Worm (Caenorhabditis elegans) whole organism, L1 larva: ENCODE measurements around the gene K08D12.3.

Source experiments
- C04F5.9 ChIP-seq: sonication (generic microtip); optimal IDR thresholded peaks from 2 replicates; lab custom pipeline; 2016; ENCODE audit warnings: missing genetic modification characterization, missing compliant biosample characterization
- C16A3.4 ChIP-seq: fragments of 150-350 bp; optimal IDR thresholded peaks from 2 replicates; lab custom pipeline; 2014; ENCODE audit warnings: missing biosample characterization, missing genetic modification characterization
- F16B12.6 ChIP-seq: fragments of 150-350 bp; optimal IDR thresholded peaks from 2 replicates; lab custom pipeline; 2014; ENCODE audit warnings: missing biosample characterization, missing genetic modification characterization
- alr-1 ChIP-seq: fragments of 200-800 bp; sonication (Bioruptor generic); optimal IDR thresholded peaks from 2 replicates; lab custom pipeline; 2018; ENCODE audit warnings: borderline replicate concordance, mild to moderate bottlenecking, missing genetic modification characterization, missing compliant biosample characterization
- aly-2 ChIP-seq: fragments of 150-350 bp; optimal IDR thresholded peaks from 2 replicates; lab custom pipeline; 2014; ENCODE audit warnings: missing biosample characterization, missing genetic modification characterization
- blmp-1 ChIP-seq: fragments of 150-350 bp; optimal IDR thresholded peaks from 2 replicates; lab custom pipeline; 2014; ENCODE audit warnings: missing biosample characterization, missing genetic modification characterization
- ceh-63 ChIP-seq: fragments of 200-800 bp; sonication (Bioruptor generic); optimal IDR thresholded peaks from 2 replicates; lab custom pipeline; 2018; ENCODE audit warnings: mild to moderate bottlenecking, missing genetic modification characterization, missing compliant biosample characterization
- ceh-82 ChIP-seq, 3 experiments: fragments of 150-350 bp in 1 of 3; sonication (generic microtip) in 2 of 3; optimal IDR thresholded peaks; 2 replicates each; lab custom pipeline; 2014 to 2017; ENCODE audit warnings: missing biosample characterization in 3 of 3, missing genetic modification characterization in 3 of 3
- ceh-88 ChIP-seq: fragments of 200-800 bp; sonication (Bioruptor generic); IDR thresholded peaks from 2 replicates; pipeline ENCODE4 v1.3.6; 2022; ENCODE audit warnings: missing genetic modification characterization, missing compliant biosample characterization
- ceh-90 ChIP-seq: sonication (generic microtip); optimal IDR thresholded peaks from 2 replicates; lab custom pipeline; 2016; ENCODE audit warnings: missing genetic modification characterization, missing compliant biosample characterization
- dpl-1 ChIP-seq, 3 experiments: fragments of 150-350 bp in 2 of 3; sonication (generic microtip) in 1 of 3; optimal IDR thresholded peaks; 2 replicates each; lab custom pipeline; 2014 to 2017; ENCODE audit warnings: missing biosample characterization in 3 of 3, missing genetic modification characterization in 3 of 3, missing genetic modification reagents in 3 of 3
- efl-1 ChIP-seq, 4 experiments: fragments of 150-350 bp; optimal IDR thresholded peaks in 3 of 4; peaks in 1 of 4; 1 replicate in 1 of 4; 2 replicates in 3 of 4; lab custom pipeline; 2014; ENCODE audit warnings: missing biosample characterization in 2 of 4, missing genetic modification characterization in 2 of 4, missing genetic modification reagents in 2 of 4
- egl-27 ChIP-seq, 2 experiments: fragments of 150-350 bp in 1 of 2; sonication (generic microtip); optimal IDR thresholded peaks; 3 replicates each; lab custom pipeline; 2017 to 2018; ENCODE audit warnings: missing biosample characterization in 2 of 2, missing genetic modification characterization in 2 of 2, missing genetic modification reagents in 2 of 2
- elt-3 ChIP-seq, 6 experiments: fragments of 150-350 bp in 1 of 6; sonication (generic microtip); optimal IDR thresholded peaks; 2 replicates each; lab custom pipeline; 2017 to 2018; ENCODE audit warnings: missing biosample characterization in 6 of 6, missing genetic modification characterization in 6 of 6, inconsistent platforms in 1 of 6
- ets-5 ChIP-seq: fragments of 200-800 bp; sonication (Bioruptor generic); IDR thresholded peaks from 2 replicates; pipeline ENCODE4 v1.3.6; 2022; ENCODE audit warnings: missing genetic modification characterization, missing compliant biosample characterization
- fkh-10 ChIP-seq: sonication (generic microtip); optimal IDR thresholded peaks from 2 replicates; lab custom pipeline; 2017; ENCODE audit warnings: missing biosample characterization, missing genetic modification reagents, missing genetic modification characterization
- fos-1 ChIP-seq: fragments of 150-350 bp; optimal IDR thresholded peaks from 2 replicates; lab custom pipeline; 2014; ENCODE audit warnings: missing biosample characterization, missing genetic modification characterization
- grh-1 ChIP-seq: fragments of 200-800 bp; sonication (Bioruptor generic); IDR thresholded peaks from 2 replicates; pipeline ENCODE4 v1.3.6; 2022; ENCODE audit warnings: missing genetic modification reagents, missing genetic modification characterization, missing compliant biosample characterization
- hlh-4 ChIP-seq: sonication (generic microtip); optimal IDR thresholded peaks from 2 replicates; lab custom pipeline; 2016; ENCODE audit warnings: mild to moderate bottlenecking, missing genetic modification characterization, missing compliant biosample characterization
- hpl-2 ChIP-seq: fragments of 150-350 bp; optimal IDR thresholded peaks from 2 replicates; lab custom pipeline; 2014; ENCODE audit warnings: missing biosample characterization, missing genetic modification reagents, missing genetic modification characterization
- irx-1 ChIP-seq: sonication (generic microtip); optimal IDR thresholded peaks from 2 replicates; lab custom pipeline; 2016; ENCODE audit warnings: missing genetic modification characterization, missing compliant biosample characterization
- lin-13 ChIP-seq: fragments of 150-350 bp; optimal IDR thresholded peaks from 2 replicates; lab custom pipeline; 2014; ENCODE audit warnings: missing biosample characterization, missing genetic modification reagents, missing genetic modification characterization
- lin-35 ChIP-seq, 2 experiments: fragments of 150-350 bp; optimal IDR thresholded peaks; 2 replicates each; lab custom pipeline; 2014; ENCODE audit warnings: missing biosample characterization in 2 of 2, missing genetic modification characterization in 2 of 2, missing genetic modification reagents in 2 of 2
- lsy-2 ChIP-seq, 2 experiments: fragments of 150-350 bp; optimal IDR thresholded peaks; 2 replicates each; lab custom pipeline; 2014; ENCODE audit warnings: missing biosample characterization in 2 of 2, missing genetic modification characterization in 2 of 2
- mdl-1 ChIP-seq, 2 experiments: fragments of 150-350 bp; optimal IDR thresholded peaks; 2 replicates each; lab custom pipeline; 2014 to 2017; ENCODE audit warnings: missing biosample characterization in 2 of 2, missing genetic modification characterization in 2 of 2, inconsistent platforms in 1 of 2
- nhr-12 ChIP-seq: sonication (generic microtip); optimal IDR thresholded peaks from 2 replicates; lab custom pipeline; 2017; ENCODE audit warnings: missing biosample characterization, missing genetic modification characterization
- nhr-20 ChIP-seq: sonication (generic microtip); optimal IDR thresholded peaks from 2 replicates; lab custom pipeline; 2016; ENCODE audit warnings: mild to moderate bottlenecking, missing genetic modification characterization, missing compliant biosample characterization
- nhr-237 ChIP-seq: fragments of 150-350 bp; optimal IDR thresholded peaks from 2 replicates; lab custom pipeline; 2014; ENCODE audit warnings: missing biosample characterization, missing genetic modification characterization
- nhr-71 ChIP-seq: sonication (generic microtip); optimal IDR thresholded peaks from 2 replicates; lab custom pipeline; 2016; ENCODE audit warnings: mild to moderate bottlenecking, missing genetic modification characterization, moderate library complexity, missing compliant biosample characterization
- nhr-76 ChIP-seq: sonication (generic microtip); optimal IDR thresholded peaks from 2 replicates; lab custom pipeline; 2017; ENCODE audit warnings: missing biosample characterization, missing genetic modification characterization
- nhr-77 ChIP-seq: fragments of 150-350 bp; optimal IDR thresholded peaks from 2 replicates; lab custom pipeline; 2014; ENCODE audit warnings: missing biosample characterization, missing genetic modification characterization
- nhr-85 ChIP-seq: sonication (generic microtip); peaks from one replicate; lab custom pipeline; 2016; ENCODE audit warnings: missing genetic modification characterization, inconsistent platforms, missing compliant biosample characterization
- pax-3 ChIP-seq: fragments of 200-800 bp; sonication (Bioruptor generic); optimal IDR thresholded peaks from 2 replicates; lab custom pipeline; 2018; ENCODE audit warnings: mild to moderate bottlenecking, missing genetic modification characterization, moderate library complexity, missing compliant biosample characterization
- pqm-1 ChIP-seq: sonication (generic microtip); optimal IDR thresholded peaks from 3 replicates; lab custom pipeline; 2017; ENCODE audit warnings: missing biosample characterization, missing genetic modification characterization
- rnt-1 ChIP-seq: sonication (generic microtip); optimal IDR thresholded peaks from 2 replicates; lab custom pipeline; 2016; ENCODE audit warnings: mild to moderate bottlenecking, missing genetic modification characterization, moderate library complexity, missing compliant biosample characterization
- snpc-4 ChIP-seq: fragments of 150-350 bp; optimal IDR thresholded peaks from 2 replicates; lab custom pipeline; 2014; ENCODE audit warnings: missing biosample characterization, missing genetic modification characterization
- snu-23 ChIP-seq: sonication (generic microtip); optimal IDR thresholded peaks from 2 replicates; lab custom pipeline; 2016; ENCODE audit warnings: missing genetic modification characterization, missing compliant biosample characterization
- unc-130 ChIP-seq: fragments of 150-350 bp; optimal IDR thresholded peaks from 2 replicates; lab custom pipeline; 2017; ENCODE audit warnings: missing biosample characterization, missing genetic modification characterization, inconsistent platforms
- unc-30 ChIP-seq: sonication (generic microtip); optimal IDR thresholded peaks from 2 replicates; lab custom pipeline; 2017; ENCODE audit warnings: missing biosample characterization, missing genetic modification characterization
- unc-62 ChIP-seq: fragments of 150-350 bp; optimal IDR thresholded peaks from 2 replicates; lab custom pipeline; 2014; ENCODE audit warnings: missing biosample characterization, missing genetic modification reagents, missing genetic modification characterization
- xbp-1 ChIP-seq: sonication (generic microtip); optimal IDR thresholded peaks from 2 replicates; lab custom pipeline; 2016; ENCODE audit warnings: missing genetic modification characterization, missing compliant biosample characterization
- ztf-11 ChIP-seq, 2 experiments: sonication (generic microtip); optimal IDR thresholded peaks; 2 replicates each; lab custom pipeline; 2016 to 2017; ENCODE audit warnings: missing genetic modification characterization in 2 of 2, missing biosample characterization in 1 of 2, missing compliant biosample characterization in 1 of 2
- ztf-4 ChIP-seq: fragments of 150-350 bp; optimal IDR thresholded peaks from 2 replicates; lab custom pipeline; 2014; ENCODE audit warnings: missing biosample characterization, missing genetic modification characterization

Gene K08D12.3

ce11 chrIV:1738892-1739291 lies 28.8 kb downstream of the K08D12.3 start (continued):
- no peak for TF ChIP-seq ceh-88 (GFP tag; lab: Robert Waterston, UW)
- TF ChIP-seq blmp-1, result no peak
- no peak for TF ChIP-seq ceh-63
- peak; percentile 53 for TF ChIP-seq nhr-71 (tag; lab: Kevin White, UChicago)
- no peak for TF ChIP-seq hlh-4 (tag; lab: Kevin White, UChicago)
- no peak for TF ChIP-seq grh-1 (GFP tag; lab: Robert Waterston, UW)
- no peak for TF ChIP-seq lsy-2 (tag; optimal IDR thresholded peaks at IDR 0.05; lab: Kevin White, UChicago)
- TF ChIP-seq ceh-82 (tag; optimal IDR thresholded peaks at IDR 0.05; lab: Kevin White, UChicago), result no peak
- TF ChIP-seq hpl-2, result no peak
- no peak for TF ChIP-seq egl-27 (tag; optimal IDR thresholded peaks at IDR 0.05; lab: Kevin White, UChicago)
- no peak for TF ChIP-seq irx-1 (tag; lab: Kevin White, UChicago)
- TF ChIP-seq snu-23, result no peak
- TF ChIP-seq ztf-11 (tag; optimal IDR thresholded peaks at IDR 0.05; lab: Kevin White, UChicago), result no peak
- TF ChIP-seq alr-1 (tag; lab: Kevin White, UChicago), result no peak
- TF ChIP-seq lin-13 (GFP tag; lab: Kevin White, UChicago), result no peak
- TF ChIP-seq nhr-77 (tag; lab: Kevin White, UChicago), result no peak
- TF ChIP-seq aly-2, result no peak
- no peak for TF ChIP-seq C16A3.4 (tag; lab: Kevin White, UChicago)

ce11 chrIV:1739366-1740104 lies 29.5 kb downstream of the K08D12.3 start:
- TF ChIP-seq lin-35 (GFP tag; optimal IDR thresholded peaks at IDR 0.05; lab: Kevin White, UChicago) (peak in 1 of 2 experiments; percentile 2), dpl-1 (GFP tag; optimal IDR thresholded peaks at IDR 0.05; lab: Kevin White, UChicago) (peak; percentile 7 to 13 (median 11)), rnt-1 (tag; lab: Kevin White, UChicago) (peak; percentile 25), nhr-20 (no peak), nhr-76 (tag; lab: Kevin White, UChicago) (no peak), mdl-1 (tag; optimal IDR thresholded peaks at IDR 0.05; lab: Kevin White, UChicago) (peak in 1 of 2 experiments; percentile 23), nhr-85 (tag; lab: Kevin White, UChicago) (peak; percentile 37), efl-1 (optimal IDR thresholded peaks at IDR 0.05; lab: Kevin White, UChicago) (peak; percentile 3 to 4), efl-1 (GFP tag; optimal IDR thresholded peaks at IDR 0.05 in 1 of 2; lab: Kevin White, UChicago) (peak; percentile 19 to 79), snu-23 (peak; percentile 9), F16B12.6 (tag; lab: Kevin White, UChicago) (peak; percentile 41), fos-1 (tag; lab: Kevin White, UChicago) (no peak), blmp-1 (peak; percentile 58), ceh-90 (no peak), C04F5.9 (tag; lab: Kevin White, UChicago) (no peak)

ce11 chrIV:1740105-1741023 lies 30.3 kb downstream of the K08D12.3 start, which contains the start of gene ptpn-22:
TSS of gene ptpn-22 (minus strand) at chrIV:1740262.
- TF ChIP-seq pqm-1 (tag; lab: Kevin White, UChicago) (no peak), C04F5.9 (tag; lab: Kevin White, UChicago) (no peak), ets-5 (GFP tag; lab: Robert Waterston, UW) (no peak), lin-13 (GFP tag; lab: Kevin White, UChicago) (no peak), nhr-85 (tag; lab: Kevin White, UChicago) (peak; percentile 5)

ce11 chrIV:1745453-1746051 lies 35.5 kb downstream of the K08D12.3 start, which contains the start of the genes Y41D4A.6 and Y41D4A.4:
TSS of gene Y41D4A.6 (minus strand) at chrIV:1745503.
TSS of gene Y41D4A.4 (plus strand) at chrIV:1746001.
- TF ChIP-seq pax-3 (tag; lab: Kevin White, UChicago), result peak; percentile 92
- TF ChIP-seq xbp-1, result peak; percentile 90
- TF ChIP-seq nhr-12 (tag; lab: Kevin White, UChicago), result no peak
- TF ChIP-seq nhr-237 (tag; lab: Kevin White, UChicago), result peak; percentile 65
- no peak for TF ChIP-seq unc-30 (tag; lab: Kevin White, UChicago)
- no peak for TF ChIP-seq unc-62 (GFP tag; lab: Kevin White, UChicago)
- peak; percentile 37 for TF ChIP-seq fkh-10 (GFP tag; lab: Kevin White, UChicago)
- TF ChIP-seq elt-3 (tag; optimal IDR thresholded peaks at IDR 0.05; lab: Kevin White, UChicago), result peak in 2 of 6 experiments; percentile 32 to 52
- peak; percentile 87 for TF ChIP-seq C16A3.4 (tag; lab: Kevin White, UChicago)
- peak; percentile 94 for TF ChIP-seq snu-23
- peak; percentile 82 to 88 for TF ChIP-seq lin-35 (GFP tag; optimal IDR thresholded peaks at IDR 0.05; lab: Kevin White, UChicago)
- TF ChIP-seq ztf-4 (tag; lab: Kevin White, UChicago), result no peak
- peak; percentile 54 for TF ChIP-seq snpc-4 (tag; lab: Kevin White, UChicago)
- peak; percentile 84 for TF ChIP-seq unc-130 (tag; lab: Kevin White, UChicago)
- TF ChIP-seq nhr-76 (tag; lab: Kevin White, UChicago), result no peak
